Worm (Caenorhabditis elegans) whole organism, mixed stage, embryonic: ENCODE measurements around the gene srx-14.

Experiments
- ces-1 ChIP-seq: fragments of 150-350 bp; optimal IDR thresholded peaks from 2 replicates; lab custom pipeline; 2014; ENCODE audit warnings: missing biosample characterization, missing genetic modification reagents, missing genetic modification characterization
- lin-32 ChIP-seq: fragments of 200-800 bp; sonication (Bioruptor generic); optimal IDR thresholded peaks from 2 replicates; lab custom pipeline; 2018; ENCODE audit warnings: mild to moderate bottlenecking, missing genetic modification characterization, missing compliant biosample characterization
- lsy-2 ChIP-seq: fragments of 150-350 bp; optimal IDR thresholded peaks from 2 replicates; lab custom pipeline; 2014; ENCODE audit warnings: missing biosample characterization, missing genetic modification characterization
- mab-5 ChIP-seq: fragments of 150-350 bp; optimal IDR thresholded peaks from 2 replicates; lab custom pipeline; 2014; ENCODE audit warnings: missing biosample characterization, missing genetic modification characterization
- nhr-12 ChIP-seq: fragments of 150-350 bp; optimal IDR thresholded peaks from 2 replicates; lab custom pipeline; 2014; ENCODE audit warnings: missing biosample characterization, missing genetic modification characterization
- sem-2 ChIP-seq: fragments of 200-800 bp; sonication (Bioruptor generic); optimal IDR thresholded peaks from 2 replicates; lab custom pipeline; 2018; ENCODE audit warnings: mild to moderate bottlenecking, missing genetic modification characterization, missing compliant biosample characterization
- sptf-1 ChIP-seq: sonication (generic microtip); optimal IDR thresholded peaks from 2 replicates; lab custom pipeline; 2017; ENCODE audit warnings: mild to moderate bottlenecking, missing genetic modification characterization, moderate library complexity, missing compliant biosample characterization
- unc-62 ChIP-seq: fragments of 150-350 bp; optimal IDR thresholded peaks from 2 replicates; lab custom pipeline; 2014; ENCODE audit warnings: missing biosample characterization, missing genetic modification reagents, missing genetic modification characterization
- zip-8 ChIP-seq: fragments of 150-350 bp; optimal IDR thresholded peaks from 2 replicates; lab custom pipeline; 2014; ENCODE audit warnings: missing biosample characterization, missing genetic modification characterization

DNA sequence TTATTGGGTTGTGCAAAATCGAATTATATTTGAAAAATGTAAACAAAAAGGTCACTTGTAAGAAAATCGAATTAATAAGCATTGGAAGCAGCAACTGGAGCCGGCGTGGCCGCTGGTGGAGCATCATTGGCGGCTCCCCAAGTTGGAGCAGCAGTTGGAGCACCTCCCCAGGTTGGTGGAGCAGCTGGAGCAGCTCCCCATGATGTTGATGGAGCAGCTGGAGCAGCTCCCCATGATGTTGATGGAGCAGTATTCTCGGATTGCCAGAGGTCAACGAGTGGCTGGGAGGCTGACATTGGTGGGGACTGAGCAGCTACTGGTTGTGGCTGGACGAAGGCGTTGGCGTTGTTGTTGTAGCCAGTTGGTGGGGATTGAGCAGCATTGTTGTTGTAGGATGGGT lies 8.0 kb upstream of the srx-14 start:
- no peak for TF ChIP-seq nhr-12 (tag; lab: Kevin White, UChicago)
- TF ChIP-seq lin-32 (GFP tag; lab: Kevin White, UChicago): no peak
- TF ChIP-seq ces-1 (GFP tag; lab: Kevin White, UChicago): no peak
- no peak for TF ChIP-seq lsy-2 (tag; lab: Kevin White, UChicago)
- no peak for TF ChIP-seq zip-8 (tag; lab: Kevin White, UChicago)
- no peak for TF ChIP-seq mab-5 (tag; lab: Kevin White, UChicago)
- TF ChIP-seq unc-62 (GFP tag; lab: Kevin White, UChicago): no peak
- TF ChIP-seq sem-2 (GFP tag; lab: Kevin White, UChicago): no peak
- no peak for TF ChIP-seq sptf-1
